Worm (Caenorhabditis elegans): Measurements from ENCODE around the gene C17G10.1.

DNA sequence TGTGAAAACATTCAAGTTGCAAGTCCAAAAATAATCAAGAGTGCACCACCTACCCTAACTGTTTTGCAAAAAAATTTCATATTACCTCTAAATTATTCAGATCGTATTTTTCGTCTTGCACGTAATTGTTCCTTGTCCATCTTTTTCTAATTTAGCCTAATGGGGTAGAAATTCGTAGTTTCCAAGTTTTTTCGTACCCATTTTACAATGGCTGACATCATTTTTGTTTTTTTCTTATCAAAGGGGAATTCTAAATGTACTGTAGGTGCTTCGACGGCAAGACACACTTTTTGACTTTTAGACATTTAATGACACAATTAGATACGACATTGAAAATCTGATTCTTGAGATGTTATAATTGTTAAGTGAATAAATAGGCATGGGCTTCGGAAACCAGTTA is 8.1 kb downstream of the C17G10.1 start:
- TF ChIP-seq ztf-18 (tag; optimal IDR thresholded peaks at IDR 0.05): no peak
- no peak for TF ChIP-seq sdz-38 (tag; optimal IDR thresholded peaks at IDR 0.05)
- TF ChIP-seq hmg-20 (GFP tag; IDR thresholded peaks at IDR 0.05): no peak
- TF ChIP-seq F39B2.1 (GFP tag; IDR thresholded peaks at IDR 0.05): no peak

All from whole organism, young adult.